Worm (Caenorhabditis elegans) whole organism, L4/young adult: Measurements from ENCODE around the gene ugt-53.

ENCODE experiments used
- W03F9.2 ChIP-seq: fragments of 150-350 bp; optimal IDR thresholded peaks from 2 replicates; lab custom pipeline; 2014; ENCODE audit warnings: missing biosample characterization, missing genetic modification characterization
- dao-5 ChIP-seq: sonication (generic microtip); optimal IDR thresholded peaks from 2 replicates; lab custom pipeline; 2016; ENCODE audit warnings: missing genotype, missing genetic modification characterization, moderate library complexity, missing compliant biosample characterization
- him-1 ChIP-seq: sonication (generic microtip); optimal IDR thresholded peaks from 2 replicates; lab custom pipeline; 2016; ENCODE audit warnings: missing genotype, missing genetic modification reagents, missing genetic modification characterization, missing compliant biosample characterization

ce11 chrV:2848290-2848937 lies 729 bp upstream of the ugt-53 start, which contains the start of gene srj-49:
- no peak for TF ChIP-seq him-1 (tag; lab: Kevin White, UChicago)
- TF ChIP-seq dao-5 (tag; lab: Kevin White, UChicago), result no peak
- TF ChIP-seq W03F9.2 (tag; lab: Kevin White, UChicago), result no peak
